Fruit fly (Drosophila melanogaster) whole organism, embryonic: ENCODE measurements around the gene CG15347.

Experiments
- Adf1 ChIP-seq: fragments of 200-800 bp; sonication (Bioruptor generic); IDR thresholded peaks from 2 replicates; pipeline ENCODE4 v1.3.6; 2022; ENCODE audit warnings: missing biosample characterization, missing genetic modification characterization
- Atf3 ChIP-seq: fragments of 200-800 bp; sonication (Bioruptor generic); optimal IDR thresholded peaks from 3 replicates; lab custom pipeline; 2016; ENCODE audit warnings: missing biosample characterization, missing genetic modification characterization
- Atf6 ChIP-seq: fragments of 200-800 bp; sonication (Bioruptor generic); IDR thresholded peaks from 2 replicates; pipeline ENCODE4 v1.3.6; 2022; ENCODE audit warnings: missing biosample characterization, missing genetic modification characterization
- Awh ChIP-seq: fragments of 200-800 bp; sonication (Bioruptor generic); IDR thresholded peaks from 2 replicates; pipeline ENCODE4, ENCODE4 v1.3.6; 2022; ENCODE audit warnings: missing biosample characterization, missing genetic modification characterization
- CG10431 ChIP-seq: fragments of 200-800 bp; sonication (Bioruptor generic); optimal IDR thresholded peaks from 3 replicates; lab custom pipeline; 2018; ENCODE audit warnings: missing biosample characterization, mild to moderate bottlenecking, missing genetic modification characterization
- CG10462 ChIP-seq: fragments of 200-800 bp; sonication (Bioruptor generic); optimal IDR thresholded peaks from 2 replicates; lab custom pipeline; 2016; ENCODE audit warnings: missing biosample characterization, missing genetic modification characterization
- CG11723 ChIP-seq: fragments of 200-800 bp; sonication (Bioruptor generic); optimal IDR thresholded peaks from 2 replicates; lab custom pipeline; 2017; ENCODE audit warnings: missing biosample characterization, mild to moderate bottlenecking, missing genetic modification characterization
- CG13624 ChIP-seq: fragments of 200-800 bp; sonication (Bioruptor generic); optimal IDR thresholded peaks from 2 replicates; lab custom pipeline; 2016; ENCODE audit warnings: missing biosample characterization, missing genetic modification characterization
- CG17612 ChIP-seq: fragments of 200-800 bp; sonication (Bioruptor generic); IDR thresholded peaks from 2 replicates; pipeline ENCODE4 v1.3.6; 2022; ENCODE audit warnings: missing biosample characterization, missing genetic modification characterization
- CG2129 ChIP-seq: fragments of 200-800 bp; sonication (Bioruptor generic); IDR thresholded peaks from 2 replicates; pipeline ENCODE4 v1.3.6; 2022; ENCODE audit warnings: missing biosample characterization, missing genetic modification characterization; ENCODE audit not compliant: partially characterized antibody
- CG3065 ChIP-seq: fragments of 200-800 bp; sonication (Bioruptor generic); optimal IDR thresholded peaks from 2 replicates; lab custom pipeline; 2016; ENCODE audit warnings: missing biosample characterization, missing genetic modification characterization
- CG34422 ChIP-seq: fragments of 200-800 bp; sonication (Bioruptor generic); IDR thresholded peaks from 3 replicates; pipeline ENCODE4 v1.3.6; 2022; ENCODE audit warnings: missing biosample characterization, missing genetic modification characterization
- CG4360 ChIP-seq: fragments of 200-800 bp; sonication (Bioruptor generic); IDR thresholded peaks from 2 replicates; pipeline ENCODE4 v1.3.6; 2022; ENCODE audit warnings: missing biosample characterization, missing genetic modification characterization
- CG43689 ChIP-seq: fragments of 200-800 bp; sonication (Bioruptor generic); IDR thresholded peaks from 2 replicates; pipeline ENCODE4 v1.3.6; 2022; ENCODE audit warnings: missing biosample characterization, missing genetic modification characterization
- CG4707 ChIP-seq: fragments of 200-800 bp; sonication (Bioruptor generic); optimal IDR thresholded peaks from 2 replicates; lab custom pipeline; 2018; ENCODE audit warnings: missing biosample characterization, mild to moderate bottlenecking, missing genetic modification characterization, moderate library complexity
- CG7745 ChIP-seq: fragments of 200-800 bp; sonication (Bioruptor generic); optimal IDR thresholded peaks from 2 replicates; lab custom pipeline; 2018; ENCODE audit warnings: missing biosample characterization, mild to moderate bottlenecking, missing genetic modification characterization, moderate library complexity
- CG8765 ChIP-seq: fragments of 200-800 bp; sonication (Bioruptor generic); IDR thresholded peaks from 2 replicates; pipeline ENCODE4 v1.3.6; 2022; ENCODE audit warnings: missing biosample characterization, missing genetic modification characterization
- CG9215 ChIP-seq: fragments of 200-800 bp; sonication (Bioruptor generic); IDR thresholded peaks from 2 replicates; pipeline ENCODE4 v1.3.6; 2022; ENCODE audit warnings: missing biosample characterization, missing genetic modification characterization
- CG9817 ChIP-seq: fragments of 200-800 bp; sonication (Bioruptor generic); optimal IDR thresholded peaks from 2 replicates; lab custom pipeline; 2018; ENCODE audit warnings: missing biosample characterization, mild to moderate bottlenecking, missing genetic modification characterization, moderate library complexity
- D ChIP-seq, 2 experiments: fragments of 200-800 bp in 1 of 2; fragments of >200 bp in 1 of 2; sonication (Bioruptor generic) in 1 of 2; optimal IDR thresholded peaks; 2 replicates in 1 of 2; 3 replicates in 1 of 2; lab custom pipeline; 2017; ENCODE audit warnings: mild to moderate bottlenecking in 1 of 2, missing biosample characterization in 1 of 2, missing genetic modification characterization in 1 of 2, missing genetic modification reagents in 1 of 2
- Dp ChIP-seq: fragments of 200-800 bp; sonication (Bioruptor generic); optimal IDR thresholded peaks from 2 replicates; lab custom pipeline; 2018; ENCODE audit warnings: missing biosample characterization, mild to moderate bottlenecking, missing genetic modification characterization, moderate library complexity
- Elba2 ChIP-seq: fragments of 200-800 bp; sonication (Bioruptor generic); optimal IDR thresholded peaks from 3 replicates; lab custom pipeline; 2016; ENCODE audit warnings: missing biosample characterization, missing genetic modification characterization
- Gsc ChIP-seq: fragments of 200-800 bp; sonication (Bioruptor generic); IDR thresholded peaks from 2 replicates; pipeline ENCODE4 v1.3.6; 2022; ENCODE audit warnings: missing biosample characterization, missing genetic modification characterization
- H15 ChIP-seq: fragments of 200-800 bp; sonication (Bioruptor generic); IDR thresholded peaks from 3 replicates; pipeline ENCODE4 v1.3.6; 2022; ENCODE audit warnings: missing biosample characterization, missing genetic modification characterization
- HHEX ChIP-seq: fragments of 200-800 bp; sonication (Bioruptor generic); optimal IDR thresholded peaks from 3 replicates; lab custom pipeline; 2017; ENCODE audit warnings: missing biosample characterization, mild to moderate bottlenecking, missing genetic modification characterization, missing genetic modification reagents
- Hmr ChIP-seq: fragments of 200-800 bp; sonication (Bioruptor generic); optimal IDR thresholded peaks from 3 replicates; lab custom pipeline; 2017; ENCODE audit warnings: mild to moderate bottlenecking, missing biosample characterization, missing genetic modification reagents, missing genetic modification characterization
- MESR4 ChIP-seq: fragments of 200-800 bp; sonication (Bioruptor generic); optimal IDR thresholded peaks from 2 replicates; lab custom pipeline; 2018; ENCODE audit warnings: missing biosample characterization, mild to moderate bottlenecking, missing genetic modification characterization, moderate library complexity
- Nf-YB ChIP-seq: fragments of 200-800 bp; sonication (Bioruptor generic); optimal IDR thresholded peaks from 3 replicates; lab custom pipeline; 2019; ENCODE audit warnings: missing biosample characterization, mild to moderate bottlenecking, missing genetic modification characterization, moderate library complexity
- Pdp1 ChIP-seq, 2 experiments: fragments of 200-800 bp; sonication (Bioruptor generic); optimal IDR thresholded peaks; 3 replicates each; lab custom pipeline; 2016; ENCODE audit warnings: missing biosample characterization in 2 of 2, missing genetic modification characterization in 2 of 2, mild to moderate bottlenecking in 1 of 2, moderate library complexity in 1 of 2
- Side ChIP-seq: fragments of 200-800 bp; sonication (Bioruptor generic); optimal IDR thresholded peaks from 2 replicates; lab custom pipeline; 2016; ENCODE audit warnings: missing biosample characterization, missing genetic modification characterization
- Spps ChIP-seq: fragments of 200-800 bp; sonication (Bioruptor generic); optimal IDR thresholded peaks from 2 replicates; lab custom pipeline; 2018; ENCODE audit warnings: missing biosample characterization, mild to moderate bottlenecking, missing genetic modification characterization
- Usf ChIP-seq: fragments of 200-800 bp; sonication (Bioruptor generic); optimal IDR thresholded peaks from 2 replicates; lab custom pipeline; 2017; ENCODE audit warnings: missing genotype, missing biosample characterization, missing genetic modification characterization
- ac ChIP-seq: fragments of 200-800 bp; sonication (Bioruptor generic); optimal IDR thresholded peaks from 3 replicates; lab custom pipeline; 2017; ENCODE audit warnings: missing biosample characterization, mild to moderate bottlenecking, missing genetic modification characterization
- btn ChIP-seq: fragments of 200-800 bp; sonication (Bioruptor generic); optimal IDR thresholded peaks from 2 replicates; lab custom pipeline; 2016; ENCODE audit warnings: missing biosample characterization, missing genetic modification characterization
- cato ChIP-seq: fragments of 200-800 bp; sonication (Bioruptor generic); optimal IDR thresholded peaks from 2 replicates; lab custom pipeline; 2016; ENCODE audit warnings: missing biosample characterization, missing genetic modification characterization, borderline replicate concordance
- dan ChIP-seq: fragments of 200-800 bp; sonication (Bioruptor generic); IDR thresholded peaks from 2 replicates; pipeline ENCODE4 v1.3.6; 2022; ENCODE audit warnings: missing biosample characterization, missing genetic modification characterization
- gce ChIP-seq: fragments of 200-800 bp; sonication (Bioruptor generic); IDR thresholded peaks from 3 replicates; pipeline ENCODE4 v1.3.6; 2022; ENCODE audit warnings: missing biosample characterization, missing genetic modification characterization
- gcm ChIP-seq: fragments of 200-800 bp; sonication (Bioruptor generic); optimal IDR thresholded peaks from 2 replicates; lab custom pipeline; 2019; ENCODE audit warnings: missing biosample characterization, mild to moderate bottlenecking, missing genetic modification characterization, moderate library complexity
- ind ChIP-seq: fragments of 200-800 bp; sonication (Bioruptor generic); optimal IDR thresholded peaks from 3 replicates; lab custom pipeline; 2016; ENCODE audit warnings: missing biosample characterization, missing genetic modification characterization
- ken ChIP-seq: fragments of 200-800 bp; sonication (Bioruptor generic); IDR thresholded peaks from 3 replicates; pipeline ENCODE4 v1.3.6; 2022; ENCODE audit warnings: missing biosample characterization, missing genetic modification characterization
- lab ChIP-seq: fragments of 200-800 bp; sonication (Bioruptor generic); optimal IDR thresholded peaks from 3 replicates; lab custom pipeline; 2017; ENCODE audit warnings: missing biosample characterization, missing genetic modification characterization, mild to moderate bottlenecking, moderate library complexity, missing genetic modification reagents
- psq ChIP-seq: fragments of 200-800 bp; sonication (Bioruptor generic); optimal IDR thresholded peaks from 2 replicates; lab custom pipeline; 2017; ENCODE audit warnings: missing biosample characterization, missing genetic modification characterization
- rib ChIP-seq: fragments of 200-800 bp; sonication (Bioruptor generic); IDR thresholded peaks from 2 replicates; pipeline ENCODE4 v1.3.6; 2022; ENCODE audit warnings: missing biosample characterization, missing genetic modification characterization
- ro ChIP-seq: fragments of 200-800 bp; sonication (Bioruptor generic); IDR thresholded peaks from 2 replicates; pipeline ENCODE4 v1.3.6; 2022; ENCODE audit warnings: missing biosample characterization, missing genetic modification characterization
- slp2 ChIP-seq: fragments of 200-800 bp; sonication (Bioruptor generic); optimal IDR thresholded peaks from 2 replicates; lab custom pipeline; 2016; ENCODE audit warnings: missing biosample characterization, missing genetic modification characterization
- sug ChIP-seq: fragments of 200-800 bp; optimal IDR thresholded peaks from 2 replicates; lab custom pipeline; 2019; ENCODE audit warnings: missing biosample characterization, mild to moderate bottlenecking, missing genetic modification characterization, moderate library complexity
- tio ChIP-seq: fragments of 200-800 bp; sonication (Bioruptor generic); optimal IDR thresholded peaks from 2 replicates; lab custom pipeline; 2017; ENCODE audit warnings: missing biosample characterization, missing genetic modification characterization, inconsistent platforms
- trh ChIP-seq: fragments of 200-800 bp; sonication (Bioruptor generic); optimal IDR thresholded peaks from 2 replicates; lab custom pipeline; 2016; ENCODE audit warnings: missing biosample characterization, missing genetic modification characterization
- vvl ChIP-seq: fragments of 200-800 bp; sonication (Bioruptor generic); IDR thresholded peaks from 2 replicates; pipeline ENCODE4 v1.3.6; 2022; ENCODE audit warnings: missing biosample characterization, missing genetic modification characterization
- zen2 ChIP-seq: fragments of 200-800 bp; sonication (Bioruptor generic); IDR thresholded peaks from 3 replicates; pipeline ENCODE4 v1.3.6; 2022; ENCODE audit warnings: missing biosample characterization, missing genetic modification characterization; ENCODE audit not compliant: partially characterized antibody

The CG15347 gene

dm6 chrX:8455019-8455555 is 5.6 kb downstream of the CG15347 start, which contains the start of gene org-1 (continued):
- no peak for TF ChIP-seq CG2129 (GFP tag; lab: Robert Waterston, UW)
- peak; percentile 89 for TF ChIP-seq HHEX
- TF ChIP-seq gce, result peak; percentile 97
- peak; percentile 73 for TF ChIP-seq CG13624 (GFP tag; lab: Kevin White, UChicago)
- TF ChIP-seq Adf1 (GFP tag; lab: Robert Waterston, UW), result peak; percentile 69
- TF ChIP-seq CG3065 (GFP tag; lab: Kevin White, UChicago), result peak; percentile 89
- TF ChIP-seq Dp (GFP tag; lab: Kevin White, UChicago), result no peak
- peak; percentile 93 for TF ChIP-seq CG9215 (GFP tag; lab: Robert Waterston, UW)
- TF ChIP-seq Nf-YB (GFP tag; lab: Kevin White, UChicago), result peak; percentile 97
- peak; percentile 94 for TF ChIP-seq lab (GFP tag; lab: Kevin White, UChicago)
- TF ChIP-seq CG10431 (GFP tag; lab: Kevin White, UChicago), result peak; percentile 88
- peak; percentile 96 for TF ChIP-seq CG9817 (tag; lab: Kevin White, UChicago)
- peak; percentile 98 for TF ChIP-seq dan (GFP tag; lab: Robert Waterston, UW)
- peak; percentile 87 for TF ChIP-seq CG4360 (GFP tag; lab: Robert Waterston, UW)
- no peak for TF ChIP-seq zen2 (GFP tag; lab: Robert Waterston, UW)
- TF ChIP-seq ac, result peak; percentile 93
- TF ChIP-seq btn (GFP tag; lab: Kevin White, UChicago), result peak; percentile 67
- peak; percentile 93 for TF ChIP-seq Spps (tag; lab: Kevin White, UChicago)
- TF ChIP-seq CG17612 (GFP tag; lab: Robert Waterston, UW), result peak; percentile 89
- TF ChIP-seq Atf6 (GFP tag; lab: Robert Waterston, UW), result peak; percentile 91
- peak; percentile 84 for TF ChIP-seq Hmr
- peak; percentile 94 for TF ChIP-seq CG43689 (GFP tag; lab: Robert Waterston, UW)
- peak; percentile 21 for TF ChIP-seq Elba2
- peak; percentile 92 for TF ChIP-seq rib
- TF ChIP-seq D (optimal IDR thresholded peaks at IDR 0.05; lab: Kevin White, UChicago), result no peak
- TF ChIP-seq D (GFP tag; optimal IDR thresholded peaks at IDR 0.05; lab: Kevin White, UChicago), result peak; percentile 96
- peak; percentile 81 for TF ChIP-seq trh (GFP tag; lab: Kevin White, UChicago)
- TF ChIP-seq Gsc (GFP tag; lab: Robert Waterston, UW), result peak; percentile 97
- TF ChIP-seq CG34422 (GFP tag; lab: Robert Waterston, UW), result peak; percentile 99
- peak; percentile 86 for TF ChIP-seq Atf3
- TF ChIP-seq ken (GFP tag; lab: Robert Waterston, UW), result peak; percentile 98
- peak; percentile 93 for TF ChIP-seq gcm (GFP tag; lab: Kevin White, UChicago)
- TF ChIP-seq CG10462 (GFP tag; lab: Kevin White, UChicago), result peak; percentile 91
- peak; percentile 94 for TF ChIP-seq ro (GFP tag; lab: Robert Waterston, UW)
- peak; percentile 86 for TF ChIP-seq CG11723 (GFP tag; lab: Kevin White, UChicago)
- TF ChIP-seq cato (GFP tag; lab: Kevin White, UChicago), result peak; percentile 84
- peak; percentile 99 for TF ChIP-seq vvl
- TF ChIP-seq Usf (GFP tag; lab: Kevin White, UChicago), result peak; percentile 91
- TF ChIP-seq CG8765, result peak; percentile 96
- peak; percentile 94 for TF ChIP-seq ind
- peak; percentile 87 for TF ChIP-seq sug (tag; lab: Kevin White, UChicago)
- peak; percentile 31 for TF ChIP-seq MESR4 (GFP tag; lab: Kevin White, UChicago)
- peak; percentile 87 to 93 for TF ChIP-seq Pdp1 (GFP tag; optimal IDR thresholded peaks at IDR 0.05; lab: Kevin White, UChicago)
- TF ChIP-seq Side (GFP tag; lab: Kevin White, UChicago), result peak; percentile 67
- TF ChIP-seq CG4707 (GFP tag; lab: Kevin White, UChicago), result peak; percentile 83
- peak; percentile 92 for TF ChIP-seq tio
- TF ChIP-seq Awh, result peak; percentile 98
- TF ChIP-seq CG7745 (tag; lab: Kevin White, UChicago), result peak; percentile 83
- TF ChIP-seq psq (GFP tag; lab: Kevin White, UChicago), result peak; percentile 72
- peak; percentile 76 for TF ChIP-seq slp2
- peak; percentile 97 for TF ChIP-seq H15
